Fruit fly (Drosophila melanogaster) whole organism, embryonic: ENCODE results near the gene CG32137.

ENCODE experiments used
- Atf6 ChIP-seq: fragments of 200-800 bp; sonication (Bioruptor generic); IDR thresholded peaks from 2 replicates; pipeline ENCODE4 v1.3.6; 2022; ENCODE audit warnings: missing biosample characterization, missing genetic modification characterization
- CG10543 ChIP-seq: fragments of 200-800 bp; sonication (Bioruptor generic); optimal IDR thresholded peaks from 3 replicates; lab custom pipeline; 2017; ENCODE audit warnings: missing biosample characterization, mild to moderate bottlenecking, missing genetic modification characterization, moderate library complexity
- CG10654 ChIP-seq: fragments of 200-800 bp; sonication (Bioruptor generic); optimal IDR thresholded peaks from 2 replicates; lab custom pipeline; 2016; ENCODE audit warnings: missing biosample characterization, missing genetic modification characterization
- CG12071 ChIP-seq: fragments of 200-800 bp; sonication (Bioruptor generic); optimal IDR thresholded peaks from 3 replicates; lab custom pipeline; 2018; ENCODE audit warnings: missing biosample characterization, mild to moderate bottlenecking, missing genetic modification characterization
- CG12299 ChIP-seq: fragments of 200-800 bp; sonication (Bioruptor generic); optimal IDR thresholded peaks from 2 replicates; lab custom pipeline; 2018; ENCODE audit warnings: missing biosample characterization, mild to moderate bottlenecking, missing genetic modification characterization
- CG15696 ChIP-seq: fragments of 200-800 bp; sonication (Bioruptor generic); optimal IDR thresholded peaks from 2 replicates; lab custom pipeline; 2019; ENCODE audit warnings: missing biosample characterization, mild to moderate bottlenecking, missing genetic modification characterization, moderate library complexity
- CG17829 ChIP-seq: fragments of 200-800 bp; optimal IDR thresholded peaks from 2 replicates; lab custom pipeline; 2019; ENCODE audit warnings: missing biosample characterization, mild to moderate bottlenecking, missing genetic modification characterization, moderate library complexity
- CG2875 ChIP-seq: fragments of 200-800 bp; sonication (Bioruptor generic); optimal IDR thresholded peaks from 2 replicates; lab custom pipeline; 2017; ENCODE audit warnings: missing biosample characterization, mild to moderate bottlenecking, missing genetic modification characterization, missing genetic modification reagents
- CG34224 ChIP-seq: fragments of 200-800 bp; sonication (Bioruptor generic); IDR thresholded peaks from 3 replicates; pipeline ENCODE4 v1.3.6; 2022; ENCODE audit warnings: missing biosample characterization, missing genetic modification characterization; ENCODE audit not compliant: partially characterized antibody
- CG4424 ChIP-seq: fragments of 200-800 bp; sonication (Bioruptor generic); optimal IDR thresholded peaks from 3 replicates; lab custom pipeline; 2016; ENCODE audit warnings: missing biosample characterization, missing genetic modification characterization
- CG4854 ChIP-seq: fragments of 200-800 bp; sonication (Bioruptor generic); optimal IDR thresholded peaks from 2 replicates; lab custom pipeline; 2016; ENCODE audit warnings: missing biosample characterization, missing genetic modification characterization, inconsistent platforms
- CG5180 ChIP-seq: fragments of 200-800 bp; sonication (Bioruptor generic); optimal IDR thresholded peaks from 3 replicates; lab custom pipeline; 2017; ENCODE audit warnings: missing biosample characterization, missing genetic modification characterization, mild to moderate bottlenecking, moderate library complexity, missing genetic modification reagents
- CG6654 ChIP-seq: fragments of 200-800 bp; sonication (Bioruptor generic); optimal IDR thresholded peaks from 2 replicates; lab custom pipeline; 2017; ENCODE audit warnings: missing biosample characterization, mild to moderate bottlenecking, missing genetic modification characterization
- CG6791 ChIP-seq: fragments of 200-800 bp; sonication (Bioruptor generic); IDR thresholded peaks from 3 replicates; pipeline ENCODE4 v1.3.6; 2022; ENCODE audit warnings: missing biosample characterization, missing genetic modification characterization; ENCODE audit not compliant: partially characterized antibody
- CG7839 ChIP-seq: fragments of 200-800 bp; sonication (Bioruptor generic); optimal IDR thresholded peaks from 3 replicates; lab custom pipeline; 2018; ENCODE audit warnings: missing biosample characterization, mild to moderate bottlenecking, missing genetic modification characterization, moderate library complexity
- CG8388 ChIP-seq: fragments of 200-800 bp; sonication (Bioruptor generic); optimal IDR thresholded peaks from 2 replicates; lab custom pipeline; 2019; ENCODE audit warnings: missing biosample characterization, mild to moderate bottlenecking, missing genetic modification characterization, moderate library complexity
- CG9609 ChIP-seq: fragments of 200-800 bp; sonication (Bioruptor generic); optimal IDR thresholded peaks from 3 replicates; lab custom pipeline; 2016; ENCODE audit warnings: missing biosample characterization, missing genetic modification characterization
- CHES-1-like ChIP-seq: fragments of 200-800 bp; sonication (Bioruptor generic); optimal IDR thresholded peaks from 2 replicates; lab custom pipeline; 2016; ENCODE audit warnings: missing biosample characterization, missing genetic modification characterization
- D19A ChIP-seq: fragments of 200-800 bp; optimal IDR thresholded peaks from 3 replicates; lab custom pipeline; 2019; ENCODE audit warnings: missing biosample characterization, mild to moderate bottlenecking, missing genetic modification characterization, moderate library complexity
- Eip74EF ChIP-seq, 2 experiments: fragments of 200-800 bp in 1 of 2; fragments of >200 bp in 1 of 2; sonication (Bioruptor generic) in 1 of 2; optimal IDR thresholded peaks; 2 replicates each; lab custom pipeline; 2017 to 2019; ENCODE audit warnings: missing biosample characterization in 2 of 2, missing genetic modification characterization in 2 of 2, mild to moderate bottlenecking in 1 of 2, moderate library complexity in 1 of 2
- Fer3 ChIP-seq: fragments of 200-800 bp; sonication (Bioruptor generic); optimal IDR thresholded peaks from 2 replicates; lab custom pipeline; 2018; ENCODE audit warnings: missing biosample characterization, mild to moderate bottlenecking, missing genetic modification characterization, moderate library complexity
- HLH3B ChIP-seq: fragments of 200-800 bp; sonication (Bioruptor generic); IDR thresholded peaks from 2 replicates; pipeline ENCODE4 v1.3.6; 2022; ENCODE audit warnings: missing biosample characterization, missing genetic modification characterization
- Hey ChIP-seq: fragments of 200-800 bp; sonication (Bioruptor generic); optimal IDR thresholded peaks from 3 replicates; lab custom pipeline; 2018; ENCODE audit warnings: missing biosample characterization, mild to moderate bottlenecking, missing genetic modification characterization
- Opbp ChIP-seq: fragments of 200-800 bp; sonication (Bioruptor generic); IDR thresholded peaks from 3 replicates; pipeline ENCODE4 v1.3.6; 2022; ENCODE audit warnings: missing biosample characterization, missing genetic modification characterization; ENCODE audit not compliant: partially characterized antibody
- PHDP ChIP-seq: fragments of 200-800 bp; sonication (Bioruptor generic); optimal IDR thresholded peaks from 3 replicates; lab custom pipeline; 2018; ENCODE audit warnings: missing biosample characterization, mild to moderate bottlenecking, missing genetic modification characterization, moderate library complexity
- Poxn ChIP-seq: fragments of 200-800 bp; sonication (Bioruptor generic); IDR thresholded peaks from 2 replicates; pipeline ENCODE4 v1.3.6; 2022; ENCODE audit warnings: missing biosample characterization, missing genetic modification characterization
- Ravus ChIP-seq: fragments of 200-800 bp; sonication (Bioruptor generic); IDR thresholded peaks from 2 replicates; pipeline ENCODE4 v1.3.6; 2022; ENCODE audit warnings: missing biosample characterization, missing genetic modification characterization
- Rx ChIP-seq: fragments of 200-800 bp; sonication (Bioruptor generic); IDR thresholded peaks from 2 replicates; pipeline ENCODE4 v1.3.6; 2022; ENCODE audit warnings: missing biosample characterization, missing genetic modification characterization
- Sry-δ ChIP-seq: fragments of 200-800 bp; sonication (Bioruptor generic); optimal IDR thresholded peaks from 2 replicates; lab custom pipeline; 2016; ENCODE audit warnings: missing biosample characterization, missing genetic modification characterization
- Ssrp ChIP-seq: fragments of 200-800 bp; sonication (Bioruptor generic); optimal IDR thresholded peaks from 2 replicates; lab custom pipeline; 2018; ENCODE audit warnings: missing biosample characterization, mild to moderate bottlenecking, missing genetic modification characterization, moderate library complexity
- TFAM ChIP-seq: fragments of 200-800 bp; sonication (Bioruptor generic); optimal IDR thresholded peaks from 2 replicates; lab custom pipeline; 2017; ENCODE audit warnings: missing biosample characterization, missing genetic modification characterization, inconsistent platforms
- Usf ChIP-seq: fragments of 200-800 bp; sonication (Bioruptor generic); optimal IDR thresholded peaks from 2 replicates; lab custom pipeline; 2017; ENCODE audit warnings: missing genotype, missing biosample characterization, missing genetic modification characterization
- Vsx1 ChIP-seq: fragments of 200-800 bp; sonication (Bioruptor generic); optimal IDR thresholded peaks from 2 replicates; lab custom pipeline; 2017; ENCODE audit warnings: missing biosample characterization, mild to moderate bottlenecking, missing genetic modification characterization, missing genetic modification reagents
- amos ChIP-seq: fragments of 200-800 bp; sonication (Bioruptor generic); IDR thresholded peaks from 2 replicates; pipeline ENCODE4 v1.3.6; 2022; ENCODE audit warnings: missing biosample characterization, missing genetic modification characterization; ENCODE audit not compliant: partially characterized antibody
- ash1 ChIP-seq: fragments of 200-800 bp; sonication (Bioruptor generic); optimal IDR thresholded peaks from 2 replicates; lab custom pipeline; 2018; ENCODE audit warnings: missing biosample characterization, mild to moderate bottlenecking, missing genetic modification characterization
- bigmax ChIP-seq: fragments of 200-800 bp; sonication (Bioruptor generic); optimal IDR thresholded peaks from 2 replicates; lab custom pipeline; 2018; ENCODE audit warnings: missing biosample characterization, mild to moderate bottlenecking, missing genetic modification characterization
- cg ChIP-seq: fragments of 200-800 bp; sonication (Bioruptor generic); optimal IDR thresholded peaks from 3 replicates; lab custom pipeline; 2019; ENCODE audit warnings: missing biosample characterization, mild to moderate bottlenecking, missing genetic modification characterization, moderate library complexity
- dimm ChIP-seq: fragments of 200-800 bp; sonication (Bioruptor generic); IDR thresholded peaks from 2 replicates; pipeline ENCODE4 v1.3.6; 2022; ENCODE audit warnings: missing biosample characterization, missing genetic modification characterization
- dpn ChIP-seq, 2 experiments: fragments of 200-800 bp; sonication (Bioruptor generic); optimal IDR thresholded peaks; 3 replicates each; lab custom pipeline; 2016; ENCODE audit warnings: missing biosample characterization in 2 of 2, missing genetic modification characterization in 2 of 2
- ewg ChIP-seq: fragments of 200-800 bp; sonication (Bioruptor generic); optimal IDR thresholded peaks from 3 replicates; lab custom pipeline; 2017; ENCODE audit warnings: mild to moderate bottlenecking, missing biosample characterization, missing genetic modification reagents, missing genetic modification characterization
- jing ChIP-seq: fragments of 200-800 bp; sonication (Bioruptor generic); optimal IDR thresholded peaks from 2 replicates; lab custom pipeline; 2018; ENCODE audit warnings: missing biosample characterization, mild to moderate bottlenecking, missing genetic modification characterization
- lmd ChIP-seq: fragments of 200-800 bp; sonication (Bioruptor generic); IDR thresholded peaks from 2 replicates; pipeline ENCODE4 v1.3.6; 2022; ENCODE audit warnings: missing biosample characterization, missing genetic modification characterization
- mam ChIP-seq: fragments of 200-800 bp; sonication (Bioruptor generic); optimal IDR thresholded peaks from 3 replicates; lab custom pipeline; 2016; ENCODE audit warnings: missing biosample characterization, missing genetic modification characterization
- nerfin-1 ChIP-seq: fragments of 200-800 bp; sonication (Bioruptor generic); optimal IDR thresholded peaks from 3 replicates; lab custom pipeline; 2019; ENCODE audit warnings: missing biosample characterization, mild to moderate bottlenecking, missing genetic modification characterization, moderate library complexity
- pzg ChIP-seq: fragments of 200-800 bp; sonication (Bioruptor generic); optimal IDR thresholded peaks from 3 replicates; lab custom pipeline; 2018; ENCODE audit warnings: missing biosample characterization, mild to moderate bottlenecking, missing genetic modification characterization, moderate library complexity
- so ChIP-seq: fragments of 200-800 bp; sonication (Bioruptor generic); IDR thresholded peaks from 3 replicates; pipeline ENCODE4 v1.3.6; 2022; ENCODE audit warnings: missing biosample characterization, missing genetic modification characterization
- tin ChIP-seq: fragments of 200-800 bp; sonication (Bioruptor generic); optimal IDR thresholded peaks from 3 replicates; lab custom pipeline; 2016; ENCODE audit warnings: missing biosample characterization, missing genetic modification characterization
- tll ChIP-seq, 2 experiments: fragments of 200-800 bp in 1 of 2; fragments of >200 bp in 1 of 2; sonication (Bioruptor generic) in 1 of 2; optimal IDR thresholded peaks; 2 replicates each; lab custom pipeline; 2017 to 2019; ENCODE audit warnings: missing biosample characterization in 2 of 2, missing genetic modification characterization in 2 of 2, mild to moderate bottlenecking in 1 of 2, moderate library complexity in 1 of 2
- tup ChIP-seq: fragments of 200-800 bp; sonication (Bioruptor generic); optimal IDR thresholded peaks from 2 replicates; lab custom pipeline; 2016; ENCODE audit warnings: missing biosample characterization, mild to moderate bottlenecking, missing genetic modification characterization, moderate library complexity

Gene CG32137

DNA sequence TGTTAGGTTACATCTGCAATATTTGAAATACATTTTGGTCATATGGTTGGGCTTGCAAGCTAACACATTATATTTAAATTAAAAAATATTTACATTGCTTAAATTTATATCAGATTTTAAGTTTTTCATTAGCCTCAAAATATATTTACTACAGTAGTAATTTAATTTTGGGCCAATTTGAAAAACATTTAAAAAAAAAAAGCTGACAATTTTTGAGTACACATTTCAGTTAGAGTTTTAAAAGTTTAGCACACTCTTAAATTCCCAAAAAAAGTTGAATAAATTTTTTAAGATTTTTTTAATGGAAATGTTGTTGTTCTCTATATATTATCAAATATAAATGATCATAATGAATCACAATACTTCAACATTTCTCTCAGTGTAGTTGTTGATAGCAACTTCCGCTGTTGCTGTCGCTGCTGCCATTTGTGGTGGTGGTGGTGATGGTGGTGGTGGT, 18.2 kb downstream of the CG32137 start (continued):
- TF ChIP-seq CG8388 (GFP tag; lab: Kevin White, UChicago) (peak; percentile 64), ash1 (GFP tag; lab: Kevin White, UChicago) (no peak), CG34224 (GFP tag; lab: Robert Waterston, UW) (no peak), CG4424 (GFP tag; lab: Kevin White, UChicago) (peak; percentile 87), jing (peak; percentile 30), Atf6 (GFP tag; lab: Robert Waterston, UW) (no peak), CG5180 (peak; percentile 53), Opbp (no peak), CG10543 (no peak), cg (GFP tag; lab: Kevin White, UChicago) (no peak), CG17829 (tag; lab: Kevin White, UChicago) (peak; percentile 76), tll (GFP tag; optimal IDR thresholded peaks at IDR 0.05; lab: Kevin White, UChicago) (no peak), so (0 out of 3 replicates have a peak, but pooled peaks have one; percentile 58), Ravus (GFP tag; lab: Robert Waterston, UW) (no peak), Hey (no peak), bigmax (GFP tag; lab: Kevin White, UChicago) (no peak), mam (GFP tag; lab: Kevin White, UChicago) (no peak), Sry-δ (GFP tag; lab: Kevin White, UChicago) (no peak), TFAM (GFP tag; lab: Kevin White, UChicago) (peak; percentile 45), CG12071 (GFP tag; lab: Kevin White, UChicago) (no peak), nerfin-1 (tag; lab: Kevin White, UChicago) (peak; percentile 71), Fer3 (tag; lab: Kevin White, UChicago) (peak; percentile 52), tup (GFP tag; lab: Kevin White, UChicago) (no peak), CG9609 (peak; percentile 37), HLH3B (peak; percentile 26; the same call in 1 of the 2 replicates), CG6791 (GFP tag; lab: Robert Waterston, UW) (no peak), Usf (GFP tag; lab: Kevin White, UChicago) (peak; percentile 40), ewg (GFP tag; lab: Kevin White, UChicago) (peak; percentile 60), tin (GFP tag; lab: Kevin White, UChicago) (peak; percentile 63), CHES-1-like (no peak), CG10654 (peak; percentile 57), CG2875 (GFP tag; lab: Kevin White, UChicago) (peak; percentile 60), Ssrp (tag; lab: Kevin White, UChicago) (peak; percentile 77), CG15696 (tag; lab: Kevin White, UChicago) (peak; percentile 64), Vsx1 (GFP tag; lab: Kevin White, UChicago) (peak; percentile 65), dimm (GFP tag; lab: Robert Waterston, UW) (no peak), lmd (peak; percentile 41), pzg (GFP tag; lab: Kevin White, UChicago) (no peak), Poxn (GFP tag; lab: Robert Waterston, UW) (no peak), Eip74EF (GFP tag; optimal IDR thresholded peaks at IDR 0.05; lab: Kevin White, UChicago) (peak in 1 of 2 experiments; percentile 70), D19A (tag; lab: Kevin White, UChicago) (peak; percentile 73), PHDP (peak; percentile 74), CG7839 (tag; lab: Kevin White, UChicago) (peak; percentile 76), CG4854 (GFP tag; lab: Kevin White, UChicago) (peak; percentile 4), Rx (GFP tag; lab: Robert Waterston, UW) (0 out of 2 replicates have a peak, but pooled peaks have one; percentile 15), amos (GFP tag; lab: Robert Waterston, UW) (no peak), CG6654 (GFP tag; lab: Kevin White, UChicago) (peak; percentile 47), CG12299 (tag; lab: Kevin White, UChicago) (peak; percentile 22), dpn (GFP tag; optimal IDR thresholded peaks at IDR 0.05; lab: Kevin White, UChicago) (peak in 1 of 2 experiments; percentile 46)
